Worm (Caenorhabditis elegans) whole organism, young adult: Measurements from ENCODE around the gene Y54G11A.14.

Experiments
- B0035.1 ChIP-seq: sonication (generic microtip); optimal IDR thresholded peaks from 2 replicates; lab custom pipeline; 2016; ENCODE audit warnings: missing genetic modification characterization, mild to moderate bottlenecking, missing compliant biosample characterization, missing genotype, missing genetic modification reagents
- F22D6.2 ChIP-seq: sonication (generic microtip); optimal IDR thresholded peaks from 2 replicates; lab custom pipeline; 2016; ENCODE audit warnings: mild to moderate bottlenecking, missing genetic modification characterization, missing compliant biosample characterization
- F39B2.1 ChIP-seq: fragments of 200-800 bp; sonication (Bioruptor generic); IDR thresholded peaks from 2 replicates; pipeline ENCODE4 v1.3.6; 2022; ENCODE audit warnings: missing genetic modification reagents, missing genetic modification characterization, missing compliant biosample characterization
- ama-1 ChIP-seq, 3 experiments: fragments of 150-350 bp in 1 of 3; sonication (generic microtip) in 2 of 3; optimal IDR thresholded peaks; 2 replicates each; lab custom pipeline; 2014 to 2018; ENCODE audit warnings: missing biosample characterization in 2 of 3, missing genetic modification characterization in 2 of 3, missing genetic modification reagents in 2 of 3
- aptf-3 ChIP-seq: fragments of 200-800 bp; sonication (Bioruptor generic); IDR thresholded peaks from 2 replicates; pipeline ENCODE4 v1.3.6; 2022; ENCODE audit warnings: missing genetic modification characterization, missing compliant biosample characterization
- dpl-1 ChIP-seq: fragments of 150-350 bp; optimal IDR thresholded peaks from 2 replicates; lab custom pipeline; 2014; ENCODE audit warnings: missing biosample characterization, missing genetic modification reagents, missing genetic modification characterization
- lsy-27 ChIP-seq: sonication (generic microtip); optimal IDR thresholded peaks from 2 replicates; lab custom pipeline; 2017; ENCODE audit warnings: missing genetic modification characterization, mild to moderate bottlenecking, missing compliant biosample characterization, antibody characterized with exemption, missing genotype, borderline replicate concordance; ENCODE audit not compliant: insufficient read depth
- nhr-90 ChIP-seq: sonication (generic microtip); optimal IDR thresholded peaks from 2 replicates; lab custom pipeline; 2016; ENCODE audit warnings: missing genotype, mild to moderate bottlenecking, missing genetic modification characterization, missing compliant biosample characterization
- unc-62 ChIP-seq: fragments of 150-350 bp; optimal IDR thresholded peaks from 2 replicates; lab custom pipeline; 2014; ENCODE audit warnings: missing biosample characterization, missing genetic modification reagents, missing genetic modification characterization

ce11 chrII:14292519-14292918, 25.4 kb upstream of the Y54G11A.14 start, which contains the start of gene Y54G11A.4:
- no peak for TF ChIP-seq F22D6.2 (tag; lab: Kevin White, UChicago)
- TF ChIP-seq dpl-1 (GFP tag; lab: Kevin White, UChicago), result no peak
- no peak for TF ChIP-seq lsy-27 (tag; lab: Kevin White, UChicago)
- no peak for TF ChIP-seq B0035.1 (tag; lab: Kevin White, UChicago)
- no peak for TF ChIP-seq aptf-3
- no peak for TF ChIP-seq nhr-90 (tag; lab: Kevin White, UChicago)
- TF ChIP-seq ama-1 (optimal IDR thresholded peaks at IDR 0.05; lab: Kevin White, UChicago), result no peak
- TF ChIP-seq ama-1 (GFP tag; optimal IDR thresholded peaks at IDR 0.05; lab: Kevin White, UChicago), result no peak
- TF ChIP-seq unc-62, result no peak
- no peak for TF ChIP-seq F39B2.1 (GFP tag; lab: Robert Waterston, UW)
